Fruit fly (Drosophila melanogaster): ENCODE measurements around the gene Ocho.
A peak's percentile ranks its signal among the peaks of the same experiment; 100 is the strongest.

Gene Ocho

dm6 chr3L:14999284-15000019, 24.8 kb downstream of the Ocho start, which contains the start of the genes mRpL39 and Prosbeta2 (continued):
- TF ChIP-seq Oaz (GFP tag; IDR thresholded peaks at IDR 0.05) (no peak), CG9215 (GFP tag; IDR thresholded peaks at IDR 0.05) (peak; percentile 83), Spps (tag; optimal IDR thresholded peaks at IDR 0.05) (no peak), zfh2 (GFP tag; optimal IDR thresholded peaks at IDR 0.05) (no peak), kah (GFP tag; optimal IDR thresholded peaks at IDR 0.05) (no peak), E2f1 (GFP tag; IDR thresholded peaks at IDR 0.05) (peak; percentile 68), NfI (GFP tag; optimal IDR thresholded peaks at IDR 0.05) (no peak), CG11247 (GFP tag; IDR thresholded peaks at IDR 0.05) (peak; percentile 47; the same call in 1 of the 2 replicates), Med (GFP tag) (peak; percentile 12), Taf1 (GFP tag; IDR thresholded peaks at IDR 0.05) (no peak), gsb-n (tag; optimal IDR thresholded peaks at IDR 0.05) (no peak), CG4854 (GFP tag; optimal IDR thresholded peaks at IDR 0.05) (no peak), CG1792 (GFP tag; optimal IDR thresholded peaks at IDR 0.05) (no peak), CG7271 (tag; optimal IDR thresholded peaks at IDR 0.05) (no peak), CG12155 (GFP tag; optimal IDR thresholded peaks at IDR 0.05) (no peak), Myb (GFP tag; optimal IDR thresholded peaks at IDR 0.05) (no peak), dan (GFP tag; IDR thresholded peaks at IDR 0.05) (no peak), CG18476 (GFP tag; optimal IDR thresholded peaks at IDR 0.05) (peak; percentile 22), Nf-YA (GFP tag; IDR thresholded peaks at IDR 0.05) (no peak), Dip3 (GFP tag; optimal IDR thresholded peaks at IDR 0.05) (no peak), CG4328 (GFP tag; optimal IDR thresholded peaks at IDR 0.05) (no peak), bcd (GFP tag; optimal IDR thresholded peaks at IDR 0.05) (peak; percentile 44), slbo (GFP tag; IDR thresholded peaks at IDR 0.05) (peak; percentile 68), odd (GFP tag; optimal IDR thresholded peaks at IDR 0.05) (no peak), Kr (GFP tag; optimal IDR thresholded peaks at IDR 0.05) (no peak), Ada2b (GFP tag; IDR thresholded peaks at IDR 0.05) (peak; percentile 56), CG18262 (tag; optimal IDR thresholded peaks at IDR 0.05) (peak; percentile 74), CG12769 (tag; optimal IDR thresholded peaks at IDR 0.05) (no peak), CG2116 (GFP tag; optimal IDR thresholded peaks at IDR 0.05) (peak; percentile 46), jing (GFP tag; optimal IDR thresholded peaks at IDR 0.05) (no peak), CG17186 (GFP tag; optimal IDR thresholded peaks at IDR 0.05) (no peak), psq (GFP tag; optimal IDR thresholded peaks at IDR 0.05) (no peak), ssp (GFP tag; IDR thresholded peaks at IDR 0.05) (peak; percentile 92), ato (GFP tag; IDR thresholded peaks at IDR 0.05; ENCODE audit: partially characterized antibody) (peak; percentile 86), her (GFP tag; optimal IDR thresholded peaks at IDR 0.05) (no peak), inv (GFP tag; IDR thresholded peaks at IDR 0.05; ENCODE audit: partially characterized antibody) (peak; percentile 91), Xbp1 (GFP tag; optimal IDR thresholded peaks at IDR 0.05) (no peak), CG10366 (GFP tag; IDR thresholded peaks at IDR 0.05) (peak; percentile 23; the same call in 1 of the 2 replicates), CG1647 (GFP tag; optimal IDR thresholded peaks at IDR 0.05) (no peak), ewg (GFP tag; optimal IDR thresholded peaks at IDR 0.05) (no peak), al (GFP tag; IDR thresholded peaks at IDR 0.05) (peak; percentile 70), esg (GFP tag; conservative IDR thresholded peaks at IDR 0.05) (peak; percentile 27), sens (GFP tag) (peak; percentile 69), Hey (tag; optimal IDR thresholded peaks at IDR 0.05) (no peak), amos (GFP tag; IDR thresholded peaks at IDR 0.05; ENCODE audit: partially characterized antibody) (peak; percentile 85), ERR (GFP tag; optimal IDR thresholded peaks at IDR 0.05) (no peak), CG17912 (GFP tag; optimal IDR thresholded peaks at IDR 0.05) (no peak), lbe (GFP tag; optimal IDR thresholded peaks at IDR 0.05) (peak; percentile 58), Lpt (GFP tag; optimal IDR thresholded peaks at IDR 0.05) (no peak), Oli (tag; optimal IDR thresholded peaks at IDR 0.05) (no peak), CG2889 (GFP tag; IDR thresholded peaks at IDR 0.05) (no peak)
